Fruit fly (Drosophila melanogaster): Measurements from ENCODE around the gene CG9902.

Gene CG9902

dm6 chrX:16552567-16552966 lies 5.2 kb upstream of the CG9902 start (continued):
- TF ChIP-seq insv (GFP tag; optimal IDR thresholded peaks at IDR 0.05) (peak in 1 of 2 experiments; percentile 32), CG6854 (GFP tag; optimal IDR thresholded peaks at IDR 0.05) (peak; percentile 74), ssp (GFP tag; IDR thresholded peaks at IDR 0.05) (peak; percentile 19; the same call in 1 of the 2 replicates), tap (tag; optimal IDR thresholded peaks at IDR 0.05) (peak; percentile 72), CG1792 (GFP tag; optimal IDR thresholded peaks at IDR 0.05) (peak; percentile 55), Hr3 (GFP tag; optimal IDR thresholded peaks at IDR 0.05) (peak; percentile 31), sim (GFP tag; IDR thresholded peaks at IDR 0.05) (peak; percentile 69; the same call in 1 of the 2 replicates), da (GFP tag; optimal IDR thresholded peaks at IDR 0.05) (no peak), CG13894 (tag; optimal IDR thresholded peaks at IDR 0.05) (peak; percentile 25), Dbx (GFP tag; IDR thresholded peaks at IDR 0.05) (peak; percentile 73; the same call in 2 of the 3 replicates), Nf-YC (tag; optimal IDR thresholded peaks at IDR 0.05) (peak; percentile 54), CG13624 (GFP tag; optimal IDR thresholded peaks at IDR 0.05) (peak; percentile 39), Jarid2 (GFP tag; optimal IDR thresholded peaks at IDR 0.05) (no peak), CG13123 (GFP tag; optimal IDR thresholded peaks at IDR 0.05) (peak; percentile 46), Meics (GFP tag; optimal IDR thresholded peaks at IDR 0.05) (peak; percentile 89), sug (tag; optimal IDR thresholded peaks at IDR 0.05) (no peak), caup (GFP tag; optimal IDR thresholded peaks at IDR 0.05; ENCODE audit: severe bottlenecking) (peak; percentile 86), CG8281 (tag; optimal IDR thresholded peaks at IDR 0.05) (no peak), Mad (GFP tag; optimal IDR thresholded peaks at IDR 0.05) (peak; percentile 61), dan (GFP tag; IDR thresholded peaks at IDR 0.05) (no peak), danr (GFP tag; IDR thresholded peaks at IDR 0.05) (peak; percentile 55; the same call in 1 of the 2 replicates), phol (tag; optimal IDR thresholded peaks at IDR 0.05) (peak; percentile 84), CG7372 (GFP tag; IDR thresholded peaks at IDR 0.05) (peak; percentile 57; the same call in 1 of the 2 replicates), Dfd (GFP tag; optimal IDR thresholded peaks at IDR 0.05) (no peak), CG2889 (GFP tag; IDR thresholded peaks at IDR 0.05) (0 out of 3 replicates have a peak, but pooled peaks have one; percentile 19), pzg (GFP tag; optimal IDR thresholded peaks at IDR 0.05) (no peak), ham (GFP tag; IDR thresholded peaks at IDR 0.05) (peak; percentile 24; the same call in 1 of the 2 replicates), disco-r (GFP tag; optimal IDR thresholded peaks at IDR 0.05) (peak; percentile 21), Atf-2 (GFP tag; optimal IDR thresholded peaks at IDR 0.05) (peak; percentile 67), CG34376 (GFP tag; optimal IDR thresholded peaks at IDR 0.05) (peak; percentile 90), CG11560 (tag; IDR thresholded peaks at IDR 0.05) (peak; percentile 56; the same call in 1 of the 3 replicates), CG31388 (GFP tag; optimal IDR thresholded peaks at IDR 0.05) (peak; percentile 15), twi (tag; optimal IDR thresholded peaks at IDR 0.05) (peak; percentile 30), CG18764 (GFP tag; optimal IDR thresholded peaks at IDR 0.05) (peak; percentile 65), mirr (GFP tag; optimal IDR thresholded peaks at IDR 0.05) (peak; percentile 78), CG3065 (GFP tag; optimal IDR thresholded peaks at IDR 0.05) (peak; percentile 62), CG16779 (GFP tag; IDR thresholded peaks at IDR 0.05) (peak; percentile 37; the same call in 1 of the 2 replicates), slp2 (GFP tag; optimal IDR thresholded peaks at IDR 0.05) (no peak), CG7963 (GFP tag; IDR thresholded peaks at IDR 0.05; ENCODE audit: partially characterized antibody) (no peak), ap (GFP tag; IDR thresholded peaks at IDR 0.05) (peak; percentile 63), exex (tag; optimal IDR thresholded peaks at IDR 0.05) (peak; percentile 79), CG30020 (tag; optimal IDR thresholded peaks at IDR 0.05) (peak; percentile 30), CG8944 (GFP tag; optimal IDR thresholded peaks at IDR 0.05) (peak; percentile 44), ken (GFP tag; IDR thresholded peaks at IDR 0.05) (peak; percentile 57; the same call in 2 of the 3 replicates), usp (GFP tag; optimal IDR thresholded peaks at IDR 0.05) (no peak), lbe (GFP tag; optimal IDR thresholded peaks at IDR 0.05) (peak; percentile 73), aop (GFP tag; IDR thresholded peaks at IDR 0.05) (0 out of 2 replicates have a peak, but pooled peaks have one; percentile 22), NfI (GFP tag; optimal IDR thresholded peaks at IDR 0.05) (peak; percentile 84), Opbp (GFP tag; IDR thresholded peaks at IDR 0.05; ENCODE audit: partially characterized antibody) (no peak), psq (GFP tag; optimal IDR thresholded peaks at IDR 0.05) (no peak), MBD-R2 (GFP tag; IDR thresholded peaks at IDR 0.05) (peak; percentile 47)
